Fruit fly (Drosophila melanogaster) whole organism, embryonic: ENCODE results near the gene CG42578.
"Not testable (repeated sequence)": the region's sequence is repeated elsewhere in the genome, so short reads cannot be mapped to it uniquely, and the experiment has no call there.

Experiments
- Antp ChIP-seq: fragments of 200-800 bp; sonication (Bioruptor generic); optimal IDR thresholded peaks from 3 replicates; lab custom pipeline; 2016; ENCODE audit warnings: missing biosample characterization, missing genetic modification characterization
- Atf-2 ChIP-seq: fragments of 200-800 bp; sonication (Bioruptor generic); optimal IDR thresholded peaks from 2 replicates; lab custom pipeline; 2016; ENCODE audit warnings: missing biosample characterization, missing genetic modification characterization
- Blimp-1 ChIP-seq: fragments of 200-800 bp; sonication (Bioruptor generic); optimal IDR thresholded peaks from 3 replicates; lab custom pipeline; 2018; ENCODE audit warnings: missing biosample characterization, missing genetic modification characterization, mild to moderate bottlenecking, moderate library complexity, missing genetic modification reagents
- C15 ChIP-seq: fragments of 200-800 bp; sonication (Bioruptor generic); IDR thresholded peaks from 3 replicates; pipeline ENCODE4 v1.3.6; 2022; ENCODE audit warnings: missing biosample characterization, missing genetic modification characterization
- CG15269 ChIP-seq: fragments of 200-800 bp; sonication (Bioruptor generic); optimal IDR thresholded peaks from 2 replicates; lab custom pipeline; 2018; ENCODE audit warnings: missing biosample characterization, mild to moderate bottlenecking, missing genetic modification characterization, moderate library complexity
- CG1603 ChIP-seq: fragments of 200-800 bp; sonication (Bioruptor generic); optimal IDR thresholded peaks from 2 replicates; lab custom pipeline; 2019; ENCODE audit warnings: missing biosample characterization, mild to moderate bottlenecking, missing genetic modification characterization, moderate library complexity
- CG17361 ChIP-seq: fragments of 200-800 bp; sonication (Bioruptor generic); IDR thresholded peaks from 3 replicates; pipeline ENCODE4 v1.3.6; 2022; ENCODE audit warnings: missing biosample characterization, missing genetic modification characterization
- CG17829 ChIP-seq: fragments of 200-800 bp; optimal IDR thresholded peaks from 2 replicates; lab custom pipeline; 2019; ENCODE audit warnings: missing biosample characterization, mild to moderate bottlenecking, missing genetic modification characterization, moderate library complexity
- CG1792 ChIP-seq: fragments of 200-800 bp; sonication (Bioruptor generic); optimal IDR thresholded peaks from 2 replicates; lab custom pipeline; 2016; ENCODE audit warnings: missing biosample characterization, missing genetic modification characterization
- CG1832 ChIP-seq: fragments of 200-800 bp; sonication (Bioruptor generic); optimal IDR thresholded peaks from 2 replicates; lab custom pipeline; 2017; ENCODE audit warnings: missing biosample characterization, mild to moderate bottlenecking, missing genetic modification characterization, inconsistent platforms
- CG2116 ChIP-seq: fragments of 200-800 bp; sonication (Bioruptor generic); optimal IDR thresholded peaks from 3 replicates; lab custom pipeline; 2018; ENCODE audit warnings: missing biosample characterization, mild to moderate bottlenecking, missing genetic modification characterization
- CG2678 ChIP-seq: fragments of 200-800 bp; sonication (Bioruptor generic); optimal IDR thresholded peaks from 3 replicates; lab custom pipeline; 2019; ENCODE audit warnings: missing biosample characterization, mild to moderate bottlenecking, missing genetic modification characterization, moderate library complexity
- CG2889 ChIP-seq: fragments of 200-800 bp; sonication (Bioruptor generic); IDR thresholded peaks from 3 replicates; pipeline ENCODE4 v1.3.6; 2022; ENCODE audit warnings: missing biosample characterization, missing genetic modification characterization
- CG31388 ChIP-seq: fragments of 200-800 bp; sonication (Bioruptor generic); optimal IDR thresholded peaks from 2 replicates; lab custom pipeline; 2016; ENCODE audit warnings: missing biosample characterization, missing genetic modification characterization
- CG3407 ChIP-seq: fragments of 200-800 bp; sonication (Bioruptor generic); optimal IDR thresholded peaks from 2 replicates; lab custom pipeline; 2018; ENCODE audit warnings: missing biosample characterization, mild to moderate bottlenecking, missing genetic modification characterization
- CG4282 ChIP-seq: fragments of 200-800 bp; sonication (Bioruptor generic); optimal IDR thresholded peaks from 2 replicates; lab custom pipeline; 2016; ENCODE audit warnings: missing biosample characterization, missing genetic modification characterization
- CG4820 ChIP-seq: fragments of 200-800 bp; sonication (Bioruptor generic); optimal IDR thresholded peaks from 3 replicates; lab custom pipeline; 2016; ENCODE audit warnings: missing biosample characterization, missing genetic modification characterization
- CG7786 ChIP-seq: fragments of 200-800 bp; sonication (Bioruptor generic); optimal IDR thresholded peaks from 2 replicates; lab custom pipeline; 2016; ENCODE audit warnings: missing biosample characterization, missing genetic modification characterization
- CG7987 ChIP-seq: fragments of 200-800 bp; sonication (Bioruptor generic); optimal IDR thresholded peaks from 2 replicates; lab custom pipeline; 2018; ENCODE audit warnings: missing biosample characterization, mild to moderate bottlenecking, missing genetic modification characterization, moderate library complexity
- Chrac-16 ChIP-seq: fragments of 200-800 bp; sonication (Bioruptor generic); optimal IDR thresholded peaks from 3 replicates; lab custom pipeline; 2016; ENCODE audit warnings: missing biosample characterization, missing genetic modification characterization
- CrebB ChIP-seq: fragments of 200-800 bp; sonication (Bioruptor generic); optimal IDR thresholded peaks from 3 replicates; lab custom pipeline; 2018; ENCODE audit warnings: missing biosample characterization, mild to moderate bottlenecking, missing genetic modification characterization
- Deaf1 ChIP-seq: fragments of 200-800 bp; optimal IDR thresholded peaks from 3 replicates; lab custom pipeline; 2019; ENCODE audit warnings: missing biosample characterization, mild to moderate bottlenecking, missing genetic modification characterization, moderate library complexity
- Dref ChIP-seq: fragments of 200-800 bp; sonication (Bioruptor generic); IDR thresholded peaks from 2 replicates; pipeline ENCODE4 v1.3.6; 2022; ENCODE audit warnings: missing biosample characterization, missing genetic modification characterization
- GATAe ChIP-seq: fragments of 200-800 bp; sonication (Bioruptor generic); conservative IDR thresholded peaks from 2 replicates; pipeline ENCODE4 v1.3.6; 2022; ENCODE audit warnings: missing biosample characterization, missing genetic modification characterization
- HLH3B ChIP-seq: fragments of 200-800 bp; sonication (Bioruptor generic); IDR thresholded peaks from 2 replicates; pipeline ENCODE4 v1.3.6; 2022; ENCODE audit warnings: missing biosample characterization, missing genetic modification characterization
- Med ChIP-seq: fragments of 200-800 bp; sonication (Bioruptor generic); peaks from one replicate; lab custom pipeline; 2016; ENCODE audit warnings: missing biosample characterization, missing genetic modification characterization, mild to moderate bottlenecking, inconsistent platforms, moderate library complexity
- NFAT ChIP-seq: fragments of 200-800 bp; sonication (Bioruptor generic); IDR thresholded peaks from 2 replicates; pipeline ENCODE4 v1.3.6; 2022; ENCODE audit warnings: missing biosample characterization, missing genetic modification characterization
- Sry-δ ChIP-seq: fragments of 200-800 bp; sonication (Bioruptor generic); optimal IDR thresholded peaks from 2 replicates; lab custom pipeline; 2016; ENCODE audit warnings: missing biosample characterization, missing genetic modification characterization
- Trl ChIP-seq, 3 experiments: fragments of >200 bp in 2 of 3; fragments of 200-800 bp in 1 of 3; sonication (Bioruptor generic) in 1 of 3; optimal IDR thresholded peaks; 2 replicates in 1 of 3; 3 replicates in 2 of 3; lab custom pipeline; 2016 to 2017; ENCODE audit warnings: missing biosample characterization in 1 of 3, missing genetic modification characterization in 1 of 3
- ci ChIP-seq: fragments of 200-800 bp; sonication (Bioruptor generic); IDR thresholded peaks from 3 replicates; pipeline ENCODE4 v1.3.6; 2022; ENCODE audit warnings: missing biosample characterization, missing genetic modification characterization
- corto ChIP-seq: fragments of 200-800 bp; sonication (Bioruptor generic); optimal IDR thresholded peaks from 2 replicates; lab custom pipeline; 2016; ENCODE audit warnings: missing biosample characterization, mild to moderate bottlenecking, missing genetic modification characterization, moderate library complexity
- dmrt99B ChIP-seq: fragments of 200-800 bp; sonication (Bioruptor generic); optimal IDR thresholded peaks from 2 replicates; lab custom pipeline; 2018; ENCODE audit warnings: missing biosample characterization, mild to moderate bottlenecking, missing genetic modification characterization, moderate library complexity
- emc ChIP-seq: fragments of 200-800 bp; sonication (Bioruptor generic); optimal IDR thresholded peaks from 2 replicates; lab custom pipeline; 2016; ENCODE audit warnings: missing biosample characterization, missing genetic modification characterization
- ewg ChIP-seq: fragments of 200-800 bp; sonication (Bioruptor generic); optimal IDR thresholded peaks from 3 replicates; lab custom pipeline; 2017; ENCODE audit warnings: mild to moderate bottlenecking, missing biosample characterization, missing genetic modification reagents, missing genetic modification characterization
- fd3F ChIP-seq: fragments of 200-800 bp; sonication (Bioruptor generic); optimal IDR thresholded peaks from 2 replicates; lab custom pipeline; 2018; ENCODE audit warnings: missing biosample characterization, mild to moderate bottlenecking, missing genetic modification characterization, moderate library complexity
- fd64A ChIP-seq: fragments of 200-800 bp; sonication (Bioruptor generic); optimal IDR thresholded peaks from 3 replicates; lab custom pipeline; 2018; ENCODE audit warnings: missing biosample characterization, mild to moderate bottlenecking, missing genetic modification characterization
- gsb ChIP-seq: fragments of 200-800 bp; sonication (Bioruptor generic); IDR thresholded peaks from 2 replicates; pipeline ENCODE4 v1.3.6; 2022; ENCODE audit warnings: missing biosample characterization, missing genetic modification characterization
- gsb-n ChIP-seq: fragments of 200-800 bp; sonication (Bioruptor generic); optimal IDR thresholded peaks from 3 replicates; lab custom pipeline; 2018; ENCODE audit warnings: missing biosample characterization, mild to moderate bottlenecking, missing genetic modification characterization
- gt ChIP-seq: fragments of 200-800 bp; sonication (Bioruptor generic); IDR thresholded peaks from 2 replicates; pipeline ENCODE4 v1.3.6; 2022; ENCODE audit warnings: missing biosample characterization, missing genetic modification characterization
- lilli ChIP-seq: fragments of 200-800 bp; sonication (Bioruptor generic); optimal IDR thresholded peaks from 3 replicates; lab custom pipeline; 2016; ENCODE audit warnings: missing biosample characterization, missing genetic modification characterization
- pzg ChIP-seq: fragments of 200-800 bp; sonication (Bioruptor generic); optimal IDR thresholded peaks from 3 replicates; lab custom pipeline; 2018; ENCODE audit warnings: missing biosample characterization, mild to moderate bottlenecking, missing genetic modification characterization, moderate library complexity
- wek ChIP-seq: fragments of 200-800 bp; sonication (Bioruptor generic); optimal IDR thresholded peaks from 3 replicates; lab custom pipeline; 2018; ENCODE audit warnings: missing biosample characterization, mild to moderate bottlenecking, missing genetic modification characterization, moderate library complexity

CG42578 gene

DNA sequence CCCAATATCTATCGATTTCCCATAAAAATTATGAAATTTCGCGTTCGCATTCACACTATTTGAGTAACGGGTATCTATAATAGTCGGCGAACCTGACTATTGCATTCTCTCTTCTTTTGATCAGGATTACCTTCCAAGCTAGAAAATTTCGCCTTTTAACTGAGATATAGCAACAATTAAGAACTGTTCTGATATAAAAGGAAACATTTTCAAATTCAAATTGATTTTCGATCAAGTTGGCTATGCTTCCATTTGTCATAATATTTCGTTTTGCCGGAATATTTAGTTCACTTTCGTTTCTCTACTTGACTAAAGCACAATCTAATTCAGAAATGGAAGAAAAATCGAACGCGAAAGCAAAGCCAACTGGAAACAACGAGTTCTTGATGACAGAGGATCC, at the start of gene CG42578:
Gene CG42578, plus strand, starts transcription at position 301 of the 400 bp plus-strand sequence.
- not testable (repeated sequence) for TF ChIP-seq wek (GFP tag; lab: Kevin White, UChicago); CG7786 (GFP tag; lab: Kevin White, UChicago); CG2678 (tag; lab: Kevin White, UChicago)
- TF ChIP-seq, all 482 proteins: peak for 0; not testable (repeated sequence) for 482

DNA sequence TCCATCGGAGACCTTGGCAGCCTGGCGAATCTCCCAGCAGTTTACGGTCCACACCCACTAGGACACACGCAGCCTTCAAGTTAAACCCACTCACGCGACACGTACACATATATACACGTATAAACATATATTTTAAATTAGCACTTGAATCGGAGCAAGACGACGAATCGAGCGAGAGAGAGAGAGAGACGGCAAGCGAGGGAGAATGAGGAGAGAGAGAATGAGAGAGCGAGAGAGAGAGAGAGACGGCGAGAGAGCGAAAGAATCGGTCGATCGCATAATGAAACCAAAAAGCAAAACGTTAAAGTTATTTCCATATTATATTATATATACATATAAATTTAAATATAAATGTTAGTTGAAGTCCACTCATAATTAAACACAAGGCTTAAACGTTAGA, 34.5 kb upstream of the CG42578 start:
- peak; percentile 45 to 64 for TF ChIP-seq Trl (optimal IDR thresholded peaks at IDR 0.05; lab: Kevin White, UChicago)
- TF ChIP-seq Trl (GFP tag; optimal IDR thresholded peaks at IDR 0.05; lab: Kevin White, UChicago) = no peak
- TF ChIP-seq Sry-δ = no peak
- peak; percentile 81 for TF ChIP-seq CG1832 (GFP tag; lab: Kevin White, UChicago)
- TF ChIP-seq gsb (GFP tag; lab: Robert Waterston, UW) = no peak

DNA sequence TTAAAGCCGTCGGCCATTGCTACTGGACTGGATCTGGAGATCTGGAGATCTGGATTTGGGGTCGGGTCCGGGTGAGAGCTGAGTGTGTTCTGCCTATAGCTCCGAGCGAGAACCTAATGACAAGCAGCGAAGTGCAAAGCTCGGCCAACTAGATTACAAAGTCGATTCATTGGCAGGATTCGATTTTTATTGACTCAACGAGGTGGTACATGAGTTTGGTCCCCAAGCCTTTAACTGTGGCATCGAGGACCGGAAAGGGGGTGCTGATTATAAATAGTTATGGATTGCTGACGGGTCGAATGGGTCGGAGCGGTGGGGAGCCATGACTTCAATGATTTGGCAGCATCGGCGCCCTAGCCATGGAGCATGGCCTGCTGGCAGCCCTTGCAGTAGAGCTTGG, 32.7 kb upstream of the CG42578 start, which contains the start of gene CG15459:
Gene CG15459, minus strand, starts transcription at position 101 of the 400 bp plus-strand sequence.
- no peak for TF ChIP-seq CG2116 (GFP tag; lab: Kevin White, UChicago)
- TF ChIP-seq CG31388 (GFP tag; lab: Kevin White, UChicago) = no peak
- no peak for TF ChIP-seq ewg (GFP tag; lab: Kevin White, UChicago)
- no peak for TF ChIP-seq Blimp-1 (GFP tag; lab: Kevin White, UChicago)
- no peak for TF ChIP-seq CG4282 (GFP tag; lab: Kevin White, UChicago)
- TF ChIP-seq Med = no peak
- no peak for TF ChIP-seq GATAe (GFP tag; lab: Robert Waterston, UW)
- TF ChIP-seq gt = no peak
- TF ChIP-seq dmrt99B = no peak
- no peak for TF ChIP-seq Chrac-16 (GFP tag; lab: Kevin White, UChicago)
- TF ChIP-seq CG15269 (tag; lab: Kevin White, UChicago) = no peak
- no peak for TF ChIP-seq CG2889 (GFP tag; lab: Robert Waterston, UW)
- TF ChIP-seq Antp = no peak
- TF ChIP-seq NFAT = no peak
- TF ChIP-seq fd64A = no peak

DNA sequence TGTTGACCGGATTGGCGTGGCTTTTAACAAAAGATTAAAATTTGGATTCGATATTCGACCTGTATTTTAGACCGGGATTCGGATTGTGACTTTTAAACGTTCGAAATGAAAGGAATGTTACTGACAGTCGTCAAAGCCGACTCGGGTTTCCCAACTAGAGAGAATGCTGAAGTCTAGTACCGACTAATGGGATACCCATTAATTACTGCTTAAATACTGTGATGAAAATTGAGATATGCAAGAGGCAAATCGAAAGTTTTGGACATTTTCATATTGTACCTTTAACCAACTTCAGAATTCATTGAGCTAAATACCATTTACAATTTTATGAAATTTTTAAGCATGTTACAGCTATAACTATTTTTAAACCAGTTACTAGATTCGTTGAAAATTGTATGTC, 32.1 kb upstream of the CG42578 start, which contains the start of gene CG15458:
Gene CG15458, minus strand, starts transcription at position 101 of the 400 bp plus-strand sequence.
- no peak for TF ChIP-seq CG17361 (GFP tag; lab: Robert Waterston, UW)
- no peak for TF ChIP-seq emc (GFP tag; lab: Kevin White, UChicago)

DNA sequence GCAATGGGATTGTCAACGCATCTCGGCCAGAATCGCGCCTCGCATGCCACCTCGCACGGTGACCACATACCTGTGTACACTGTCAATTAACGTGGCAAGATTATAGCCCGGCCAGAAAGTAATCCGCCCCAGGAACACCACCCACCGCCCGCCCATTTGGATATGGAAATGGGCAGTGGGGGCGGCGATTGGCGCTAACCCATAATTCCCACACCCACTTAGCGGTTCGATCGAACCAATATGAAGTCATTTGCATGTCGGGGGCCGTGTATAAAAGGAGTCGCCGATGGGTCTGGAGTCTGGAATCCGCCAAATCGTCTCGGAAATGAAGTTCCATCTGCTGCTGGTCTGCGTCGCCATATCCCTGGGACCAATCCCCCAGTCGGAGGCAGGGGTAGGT, 30.7 kb upstream of the CG42578 start, which contains the start of gene Obp19a:
Gene Obp19a, plus strand, starts transcription at position 301 of the 400 bp plus-strand sequence.
- TF ChIP-seq Dref (GFP tag; lab: Robert Waterston, UW) = no peak
- TF ChIP-seq fd3F (GFP tag; lab: Kevin White, UChicago) = no peak
- no peak for TF ChIP-seq lilli (GFP tag; lab: Kevin White, UChicago)

DNA sequence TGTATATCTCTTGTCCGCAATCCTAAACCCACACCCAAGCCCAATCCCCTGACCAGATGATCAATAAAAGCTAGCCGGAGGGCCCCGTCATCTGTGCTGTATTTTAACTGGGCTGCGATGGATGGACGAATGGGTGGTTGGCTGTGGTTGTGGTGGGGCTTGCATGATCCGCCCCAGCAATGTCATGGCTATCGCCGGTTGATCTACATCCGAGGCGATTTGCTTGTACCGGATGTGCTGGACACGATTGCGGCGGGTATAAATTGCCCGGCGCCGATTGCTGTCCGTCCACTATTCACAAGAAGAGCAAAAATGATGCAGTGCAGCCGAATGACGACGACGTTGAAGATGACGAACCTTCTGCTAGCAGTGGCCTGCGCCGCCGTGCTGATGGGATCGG, 29.7 kb upstream of the CG42578 start, which contains the start of gene Obp19b:
Gene Obp19b, plus strand, starts transcription at position 301 of the 400 bp plus-strand sequence.
- no peak for TF ChIP-seq ci (GFP tag; lab: Robert Waterston, UW)
- TF ChIP-seq gsb-n (tag; lab: Kevin White, UChicago) = no peak
- no peak for TF ChIP-seq CG3407
- TF ChIP-seq CrebB (tag; lab: Kevin White, UChicago) = no peak
- no peak for TF ChIP-seq CG4820
- no peak for TF ChIP-seq C15 (GFP tag; lab: Robert Waterston, UW)
- no peak for TF ChIP-seq Atf-2
- TF ChIP-seq HLH3B (GFP tag; lab: Robert Waterston, UW) = no peak
- no peak for TF ChIP-seq pzg (GFP tag; lab: Kevin White, UChicago)
- TF ChIP-seq CG1792 = no peak
- no peak for TF ChIP-seq Deaf1
- TF ChIP-seq CG1603 = no peak
- no peak for TF ChIP-seq CG17829 (tag; lab: Kevin White, UChicago)
- no peak for TF ChIP-seq corto (GFP tag; lab: Kevin White, UChicago)
- TF ChIP-seq CG7987 = no peak
